Fruit fly (Drosophila melanogaster) whole organism, prepupa: ENCODE data around the gene ATPsynbeta.

ENCODE experiments used
- CG10631 ChIP-seq: fragments of 200-800 bp; sonication (Bioruptor generic); optimal IDR thresholded peaks from 2 replicates; lab custom pipeline; 2016; ENCODE audit warnings: missing biosample characterization, missing genetic modification characterization
- CG11762 ChIP-seq: fragments of 200-800 bp; sonication (Bioruptor generic); optimal IDR thresholded peaks from 3 replicates; lab custom pipeline; 2016; ENCODE audit warnings: missing biosample characterization, missing genetic modification characterization; ENCODE audit not compliant: insufficient read depth
- CG11902 ChIP-seq: fragments of 200-800 bp; sonication (Bioruptor generic); optimal IDR thresholded peaks from 3 replicates; lab custom pipeline; 2016; ENCODE audit warnings: missing biosample characterization, missing genetic modification characterization
- CG16779 ChIP-seq: fragments of 200-800 bp; sonication (Bioruptor generic); optimal IDR thresholded peaks from 3 replicates; lab custom pipeline; 2017; ENCODE audit warnings: missing biosample characterization, mild to moderate bottlenecking, missing genetic modification characterization
- CG3032 ChIP-seq: fragments of 200-800 bp; optimal IDR thresholded peaks from 2 replicates; lab custom pipeline; 2019; ENCODE audit warnings: missing biosample characterization, mild to moderate bottlenecking, missing genetic modification characterization, moderate library complexity
- CG31627 ChIP-seq: fragments of 200-800 bp; sonication (Bioruptor generic); optimal IDR thresholded peaks from 3 replicates; lab custom pipeline; 2016; ENCODE audit warnings: missing biosample characterization, missing genetic modification characterization
- CG3919 ChIP-seq: fragments of 200-800 bp; sonication (Bioruptor generic); optimal IDR thresholded peaks from 3 replicates; lab custom pipeline; 2016; ENCODE audit warnings: missing biosample characterization, missing genetic modification characterization
- CG4318 ChIP-seq: fragments of 200-800 bp; sonication (Bioruptor generic); optimal IDR thresholded peaks from 3 replicates; lab custom pipeline; 2017; ENCODE audit warnings: missing biosample characterization, mild to moderate bottlenecking, missing genetic modification characterization
- CG6163 ChIP-seq: fragments of 200-800 bp; sonication (Bioruptor generic); IDR thresholded peaks from 3 replicates; pipeline ENCODE4 v1.3.6; 2022; ENCODE audit warnings: missing biosample characterization, missing genetic modification characterization
- CG6276 ChIP-seq: fragments of 200-800 bp; sonication (Bioruptor generic); optimal IDR thresholded peaks from 2 replicates; lab custom pipeline; 2017; ENCODE audit warnings: missing biosample characterization, mild to moderate bottlenecking, missing genetic modification characterization
- CG6792 ChIP-seq: fragments of 200-800 bp; sonication (Bioruptor generic); optimal IDR thresholded peaks from 3 replicates; lab custom pipeline; 2016; ENCODE audit warnings: missing biosample characterization, missing genetic modification characterization
- CG6854 ChIP-seq: fragments of 200-800 bp; sonication (Bioruptor generic); optimal IDR thresholded peaks from 2 replicates; lab custom pipeline; 2017; ENCODE audit warnings: missing biosample characterization, mild to moderate bottlenecking, missing genetic modification characterization
- CG7368 ChIP-seq: fragments of 200-800 bp; sonication (Bioruptor generic); optimal IDR thresholded peaks from 3 replicates; lab custom pipeline; 2016; ENCODE audit warnings: missing biosample characterization, missing genetic modification characterization
- CG8632 ChIP-seq: fragments of 200-800 bp; sonication (Bioruptor generic); optimal IDR thresholded peaks from 3 replicates; lab custom pipeline; 2016; ENCODE audit warnings: missing biosample characterization, missing genetic modification characterization
- CG9139 ChIP-seq: fragments of 200-800 bp; sonication (Bioruptor generic); optimal IDR thresholded peaks from 3 replicates; lab custom pipeline; 2017; ENCODE audit warnings: missing biosample characterization, mild to moderate bottlenecking, missing genetic modification characterization
- Eip75B ChIP-seq: fragments of 200-800 bp; sonication (Bioruptor generic); optimal IDR thresholded peaks from 3 replicates; lab custom pipeline; 2016; ENCODE audit warnings: missing biosample characterization, missing genetic modification characterization
- Eip78C ChIP-seq: fragments of 200-800 bp; sonication (Bioruptor generic); peaks from one replicate; lab custom pipeline; 2016; ENCODE audit warnings: missing biosample characterization, missing genetic modification characterization
- Ets96B ChIP-seq: fragments of 200-800 bp; optimal IDR thresholded peaks from 2 replicates; lab custom pipeline; 2019; ENCODE audit warnings: missing biosample characterization, mild to moderate bottlenecking, missing genetic modification characterization, moderate library complexity
- Gug ChIP-seq: fragments of 200-800 bp; sonication (Bioruptor generic); IDR thresholded peaks from 2 replicates; pipeline ENCODE4 v1.3.6; 2022; ENCODE audit warnings: missing biosample characterization, missing genetic modification characterization
- Hr39 ChIP-seq: fragments of 200-800 bp; sonication (Bioruptor generic); optimal IDR thresholded peaks from 2 replicates; lab custom pipeline; 2016; ENCODE audit warnings: missing biosample characterization, missing genetic modification characterization
- Lpt ChIP-seq: fragments of 200-800 bp; sonication (Bioruptor generic); optimal IDR thresholded peaks from 3 replicates; lab custom pipeline; 2016; ENCODE audit warnings: missing biosample characterization, missing genetic modification characterization
- Met ChIP-seq: fragments of 200-800 bp; sonication (Bioruptor generic); optimal IDR thresholded peaks from 3 replicates; lab custom pipeline; 2016; ENCODE audit warnings: missing biosample characterization, missing genetic modification characterization
- OdsH ChIP-seq: fragments of 200-800 bp; sonication (Bioruptor generic); optimal IDR thresholded peaks from 3 replicates; lab custom pipeline; 2016; ENCODE audit warnings: missing biosample characterization, missing genetic modification characterization
- Smox ChIP-seq: fragments of 200-800 bp; sonication (Bioruptor generic); optimal IDR thresholded peaks from 3 replicates; lab custom pipeline; 2016; ENCODE audit warnings: missing biosample characterization, missing genetic modification characterization
- Sox102F ChIP-seq: fragments of 200-800 bp; sonication (Bioruptor generic); optimal IDR thresholded peaks from 2 replicates; lab custom pipeline; 2016; ENCODE audit warnings: missing biosample characterization, mild to moderate bottlenecking, missing genetic modification characterization
- Sox14 ChIP-seq: fragments of 200-800 bp; sonication (Bioruptor generic); optimal IDR thresholded peaks from 3 replicates; lab custom pipeline; 2016; ENCODE audit warnings: missing biosample characterization, missing genetic modification characterization
- achi ChIP-seq: fragments of 200-800 bp; sonication (Bioruptor generic); optimal IDR thresholded peaks from 3 replicates; lab custom pipeline; 2016; ENCODE audit warnings: missing biosample characterization, missing genetic modification characterization
- acj6 ChIP-seq: fragments of 200-800 bp; sonication (Bioruptor generic); optimal IDR thresholded peaks from 3 replicates; lab custom pipeline; 2016; ENCODE audit warnings: missing biosample characterization, missing genetic modification characterization
- cyc ChIP-seq: fragments of 200-800 bp; sonication (Bioruptor generic); optimal IDR thresholded peaks from 3 replicates; lab custom pipeline; 2016; ENCODE audit warnings: missing biosample characterization, missing genetic modification characterization
- eg ChIP-seq: fragments of 200-800 bp; sonication (Bioruptor generic); IDR thresholded peaks from 3 replicates; pipeline ENCODE4 v1.3.6; 2022; ENCODE audit warnings: missing biosample characterization, missing genetic modification characterization
- esn ChIP-seq: fragments of 200-800 bp; sonication (Bioruptor generic); optimal IDR thresholded peaks from 2 replicates; lab custom pipeline; 2016; ENCODE audit warnings: missing biosample characterization, mild to moderate bottlenecking, missing genetic modification characterization, moderate library complexity
- fd85E ChIP-seq: fragments of 200-800 bp; sonication (Bioruptor generic); optimal IDR thresholded peaks from 3 replicates; lab custom pipeline; 2016; ENCODE audit warnings: missing biosample characterization, missing genetic modification characterization
- fkh ChIP-seq: fragments of 200-800 bp; sonication (Bioruptor generic); optimal IDR thresholded peaks from 3 replicates; lab custom pipeline; 2017; ENCODE audit warnings: missing biosample characterization, mild to moderate bottlenecking, missing genetic modification characterization, moderate library complexity
- lz ChIP-seq: fragments of 200-800 bp; sonication (Bioruptor generic); optimal IDR thresholded peaks from 3 replicates; lab custom pipeline; 2016; ENCODE audit warnings: missing biosample characterization, missing genetic modification characterization
- pdm3 ChIP-seq: fragments of 200-800 bp; sonication (Bioruptor generic); optimal IDR thresholded peaks from 3 replicates; lab custom pipeline; 2016; ENCODE audit warnings: missing biosample characterization, missing genetic modification characterization
- salr ChIP-seq, 2 experiments: fragments of 200-800 bp; sonication (Bioruptor generic); optimal IDR thresholded peaks; 3 replicates each; lab custom pipeline; 2016 to 2018; ENCODE audit warnings: missing biosample characterization in 2 of 2, missing genetic modification characterization in 2 of 2, mild to moderate bottlenecking in 1 of 2
- ss ChIP-seq, 2 experiments: fragments of 200-800 bp; sonication (Bioruptor generic); optimal IDR thresholded peaks; 2 replicates in 1 of 2; 3 replicates in 1 of 2; lab custom pipeline; 2017 to 2018; ENCODE audit warnings: mild to moderate bottlenecking in 2 of 2, missing biosample characterization in 2 of 2, missing genetic modification characterization in 2 of 2, moderate library complexity in 1 of 2
- svp ChIP-seq: fragments of 200-800 bp; sonication (Bioruptor generic); peaks from one replicate; lab custom pipeline; 2016; ENCODE audit warnings: missing biosample characterization, missing genetic modification characterization
- topi ChIP-seq: fragments of 200-800 bp; sonication (Bioruptor generic); optimal IDR thresholded peaks from 3 replicates; lab custom pipeline; 2016; ENCODE audit warnings: missing biosample characterization, missing genetic modification characterization
- vri ChIP-seq: fragments of 200-800 bp; sonication (Bioruptor generic); optimal IDR thresholded peaks from 3 replicates; lab custom pipeline; 2016; ENCODE audit warnings: missing biosample characterization, mild to moderate bottlenecking, missing genetic modification characterization

The ATPsynbeta gene

dm6 chr4:1031137-1031536 is at the start of gene ATPsynbeta:
ATPsynbeta (plus strand) TSS chr4:1031484.
- TF ChIP-seq Eip78C (peak; percentile 55), CG3032 (tag; lab: Kevin White, UChicago) (no peak), pdm3 (no peak)

dm6 chr4:982791-983407 is 48.4 kb upstream of the ATPsynbeta start:
- TF ChIP-seq CG4318 (no peak), esn (GFP tag; lab: Kevin White, UChicago) (peak; percentile 48), Eip78C (peak; percentile 59), ss (GFP tag; optimal IDR thresholded peaks at IDR 0.05; lab: Kevin White, UChicago) (no peak), CG31627 (peak; percentile 47), cyc (GFP tag; lab: Kevin White, UChicago) (peak; percentile 42), CG10631 (GFP tag; lab: Kevin White, UChicago) (peak; percentile 52), CG11902 (GFP tag; lab: Kevin White, UChicago) (no peak), svp (peak; percentile 64), CG3032 (tag; lab: Kevin White, UChicago) (peak; percentile 19), pdm3 (peak; percentile 20), CG9139 (GFP tag; lab: Kevin White, UChicago) (no peak), Ets96B (tag; lab: Kevin White, UChicago) (peak; percentile 30), topi (peak; percentile 37), Sox14 (GFP tag; lab: Kevin White, UChicago) (peak; percentile 16), CG16779 (no peak), CG7368 (GFP tag; lab: Kevin White, UChicago) (no peak), fd85E (GFP tag; lab: Kevin White, UChicago) (no peak), Met (peak; percentile 43), CG6792 (GFP tag; lab: Kevin White, UChicago) (peak; percentile 45), salr (GFP tag; optimal IDR thresholded peaks at IDR 0.05; lab: Kevin White, UChicago) (peak in 1 of 2 experiments; percentile 2), acj6 (GFP tag; lab: Kevin White, UChicago) (peak; percentile 8), eg (GFP tag; lab: Robert Waterston, UW) (no peak), vri (GFP tag; lab: Kevin White, UChicago) (peak; percentile 21), Gug (GFP tag; lab: Robert Waterston, UW) (no peak), lz (peak; percentile 39), CG6276 (GFP tag; lab: Kevin White, UChicago) (no peak), CG6163 (GFP tag; lab: Robert Waterston, UW) (no peak), Lpt (GFP tag; lab: Kevin White, UChicago) (no peak), CG8632 (GFP tag; lab: Kevin White, UChicago) (peak; percentile 13), OdsH (peak; percentile 29), Sox102F (peak; percentile 26), Hr39 (GFP tag; lab: Kevin White, UChicago) (peak; percentile 50), CG3919 (GFP tag; lab: Kevin White, UChicago) (no peak), Smox (GFP tag; lab: Kevin White, UChicago) (peak; percentile 22), Eip75B (GFP tag; lab: Kevin White, UChicago) (peak; percentile 32)

- no peak for TF ChIP-seq achi
- no peak for TF ChIP-seq Gug (GFP tag; lab: Robert Waterston, UW)
- TF ChIP-seq CG6854 (GFP tag; lab: Kevin White, UChicago), result no peak
- no peak for TF ChIP-seq cyc (GFP tag; lab: Kevin White, UChicago)
- TF ChIP-seq CG7368 (GFP tag; lab: Kevin White, UChicago), result no peak
- TF ChIP-seq CG11762 (GFP tag; lab: Kevin White, UChicago), result no peak
- no peak for TF ChIP-seq fkh (GFP tag; lab: Kevin White, UChicago)
- TF ChIP-seq topi, result no peak
- no peak for TF ChIP-seq fd85E (GFP tag; lab: Kevin White, UChicago)
- no peak for TF ChIP-seq CG9139 (GFP tag; lab: Kevin White, UChicago)
Observed at dm6 chr4:984755-985154, 46.5 kb upstream of the ATPsynbeta start.
